Worm (Caenorhabditis elegans): ENCODE measurements around the gene D2023.6.
A peak's percentile ranks its signal among the peaks of the same experiment; 100 is the strongest.

The D2023.6 gene

ce11 chrV:11839220-11839619 is 12.1 kb downstream of the D2023.6 start, which contains the start of gene idpb-5:
Gene idpb-5 (plus strand): TSS chrV:11839520.
- no peak for TF ChIP-seq unc-39 (tag; optimal IDR thresholded peaks at IDR 0.05)
- no peak for TF ChIP-seq nhr-237 (tag; optimal IDR thresholded peaks at IDR 0.05)
- no peak for TF ChIP-seq tbx-8 (GFP tag; optimal IDR thresholded peaks at IDR 0.05)
- no peak for TF ChIP-seq ham-2 (GFP tag; optimal IDR thresholded peaks at IDR 0.05)
- no peak for TF ChIP-seq sptf-1 (tag; optimal IDR thresholded peaks at IDR 0.05)
- TF ChIP-seq flh-1 (GFP tag; optimal IDR thresholded peaks at IDR 0.05), result no peak
- TF ChIP-seq unc-120 (tag; optimal IDR thresholded peaks at IDR 0.05; ENCODE audit: poor library complexity, severe bottlenecking), result no peak
- no peak for TF ChIP-seq ceh-83 (GFP tag; optimal IDR thresholded peaks at IDR 0.05)
- no peak for TF ChIP-seq zip-8 (tag; optimal IDR thresholded peaks at IDR 0.05)
- no peak for TF ChIP-seq ces-1 (GFP tag; optimal IDR thresholded peaks at IDR 0.05)
- TF ChIP-seq mls-2 (tag; optimal IDR thresholded peaks at IDR 0.05), result no peak

ce11 chrV:11843678-11844366 is 16.7 kb downstream of the D2023.6 start, which contains the start of gene nphp-4:
Gene nphp-4 (minus strand): TSS chrV:11843728.
- TF ChIP-seq zip-8 (tag; optimal IDR thresholded peaks at IDR 0.05) (no peak), mls-2 (tag; optimal IDR thresholded peaks at IDR 0.05) (no peak), ham-2 (GFP tag; optimal IDR thresholded peaks at IDR 0.05) (no peak), tbx-8 (GFP tag; optimal IDR thresholded peaks at IDR 0.05) (no peak), sptf-1 (tag; optimal IDR thresholded peaks at IDR 0.05) (no peak), elt-3 (tag; optimal IDR thresholded peaks at IDR 0.05) (no peak), lin-32 (GFP tag; optimal IDR thresholded peaks at IDR 0.05) (no peak), elt-1 (tag; optimal IDR thresholded peaks at IDR 0.05; ENCODE audit: borderline replicate concordance, insufficient read depth) (no peak), cnd-1 (tag; optimal IDR thresholded peaks at IDR 0.05) (no peak)

ce11 chrV:11844828-11845227 is 17.7 kb downstream of the D2023.6 start:
- TF ChIP-seq sem-2 (GFP tag; optimal IDR thresholded peaks at IDR 0.05) (no peak), lin-13 (tag; optimal IDR thresholded peaks at IDR 0.05) (peak; percentile 35), unc-39 (tag; optimal IDR thresholded peaks at IDR 0.05) (no peak), drap-1 (GFP tag; optimal IDR thresholded peaks at IDR 0.05) (no peak), ceh-43 (GFP tag; optimal IDR thresholded peaks at IDR 0.05) (no peak), mab-5 (tag; optimal IDR thresholded peaks at IDR 0.05) (no peak), zip-8 (tag; optimal IDR thresholded peaks at IDR 0.05) (no peak), ceh-83 (GFP tag; optimal IDR thresholded peaks at IDR 0.05) (no peak), unc-120 (tag; optimal IDR thresholded peaks at IDR 0.05; ENCODE audit: poor library complexity, severe bottlenecking) (peak; percentile 9), elt-1 (tag; optimal IDR thresholded peaks at IDR 0.05; ENCODE audit: borderline replicate concordance, insufficient read depth) (no peak), M03D4.4 (tag; optimal IDR thresholded peaks at IDR 0.05) (peak; percentile 39), hlh-1 (tag; optimal IDR thresholded peaks at IDR 0.05) (peak; percentile 3), ces-1 (GFP tag; optimal IDR thresholded peaks at IDR 0.05) (peak; percentile 91), ztf-11 (tag; optimal IDR thresholded peaks at IDR 0.05) (no peak), lsy-2 (tag; optimal IDR thresholded peaks at IDR 0.05) (no peak), elt-3 (tag; optimal IDR thresholded peaks at IDR 0.05) (no peak), bed-3 (GFP tag; optimal IDR thresholded peaks at IDR 0.05) (no peak), unc-62 (GFP tag; optimal IDR thresholded peaks at IDR 0.05) (peak; percentile 50), nhr-76 (tag; optimal IDR thresholded peaks at IDR 0.05) (no peak), tbx-8 (GFP tag; optimal IDR thresholded peaks at IDR 0.05) (no peak), nhr-2 (tag; optimal IDR thresholded peaks at IDR 0.05) (peak; percentile 90), cnd-1 (tag; optimal IDR thresholded peaks at IDR 0.05) (peak; percentile 84), mls-2 (tag; optimal IDR thresholded peaks at IDR 0.05) (peak; percentile 56), pha-4 (tag; optimal IDR thresholded peaks at IDR 0.05) (no peak), sptf-1 (tag; optimal IDR thresholded peaks at IDR 0.05) (peak; percentile 39), mep-1 (tag; optimal IDR thresholded peaks at IDR 0.05) (no peak), ceh-39 (tag; optimal IDR thresholded peaks at IDR 0.05) (no peak), blmp-1 (tag; optimal IDR thresholded peaks at IDR 0.05) (no peak), nhr-12 (tag; optimal IDR thresholded peaks at IDR 0.05) (no peak), lin-32 (GFP tag; optimal IDR thresholded peaks at IDR 0.05) (no peak), nhr-28 (tag; optimal IDR thresholded peaks at IDR 0.05) (no peak), ham-2 (GFP tag; optimal IDR thresholded peaks at IDR 0.05) (peak; percentile 59), snpc-4 (tag; optimal IDR thresholded peaks at IDR 0.05) (no peak), flh-1 (GFP tag; optimal IDR thresholded peaks at IDR 0.05) (no peak), nhr-237 (tag; optimal IDR thresholded peaks at IDR 0.05) (no peak)

Data from whole organism, mixed stage, embryonic.